Worm (Caenorhabditis elegans) whole organism, L4/young adult: ENCODE results near the gene F55E10.1.

Source experiments
- dao-5 ChIP-seq: sonication (generic microtip); optimal IDR thresholded peaks from 2 replicates; lab custom pipeline; 2016; ENCODE audit warnings: missing genotype, missing genetic modification characterization, moderate library complexity, missing compliant biosample characterization
- him-1 ChIP-seq: sonication (generic microtip); optimal IDR thresholded peaks from 2 replicates; lab custom pipeline; 2016; ENCODE audit warnings: missing genotype, missing genetic modification reagents, missing genetic modification characterization, missing compliant biosample characterization

- no peak for TF ChIP-seq dao-5 (tag; lab: Kevin White, UChicago)
- TF ChIP-seq him-1 (tag; lab: Kevin White, UChicago) = no peak
These were observed 42.2 kb upstream of the F55E10.1 start, which contains the start of gene ced-13 for ce11 chrX:8299554-8299953.
